Fruit fly (Drosophila melanogaster): ENCODE results near the gene CG18528.

The CG18528 gene

DNA sequence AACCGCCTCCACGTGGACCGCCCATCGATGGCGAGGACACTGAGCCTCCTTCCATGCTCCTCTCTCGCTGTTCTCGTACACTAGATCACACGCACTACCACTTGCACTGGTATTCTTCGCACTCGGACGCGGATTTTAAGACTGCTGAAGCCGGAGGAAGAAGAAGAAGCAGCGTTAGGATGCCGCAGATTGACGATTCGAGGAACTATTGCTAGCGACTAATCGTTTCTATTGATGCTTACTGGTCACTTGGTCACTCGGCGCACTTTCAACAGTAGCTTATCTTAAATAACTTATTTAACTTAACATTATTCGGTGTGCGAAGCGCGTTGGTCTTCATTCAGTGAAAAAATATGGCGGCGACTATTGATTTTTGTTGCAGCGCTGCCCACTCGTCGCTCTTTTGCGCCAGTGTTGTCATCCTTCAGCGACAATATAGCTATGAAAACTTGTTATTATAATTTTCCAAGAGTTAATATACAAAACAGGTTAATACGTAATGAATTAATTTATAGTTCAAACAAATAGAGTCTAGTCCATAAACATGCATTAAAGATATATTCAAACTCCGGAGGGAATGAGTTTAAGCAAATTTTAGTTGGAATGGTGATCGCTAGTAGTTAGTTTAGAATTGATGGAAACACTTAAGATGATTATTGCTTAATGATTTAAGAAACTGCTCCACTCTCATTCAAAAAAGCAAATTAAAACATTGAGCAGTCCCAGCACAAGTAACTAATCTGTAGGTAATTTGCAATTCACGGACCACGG lies 11.3 kb downstream of the CG18528 start, which contains the start of the genes CG5746 and CG6454 (continued):
- TF ChIP-seq nom (GFP tag; optimal IDR thresholded peaks at IDR 0.05) (no peak), pho (GFP tag; optimal IDR thresholded peaks at IDR 0.05) (peak; percentile 77), gro (GFP tag; optimal IDR thresholded peaks at IDR 0.05) (peak; percentile 53), Bteb2 (GFP tag; optimal IDR thresholded peaks at IDR 0.05) (no peak), bab2 (GFP tag; optimal IDR thresholded peaks at IDR 0.05) (peak; percentile 59), Xrp1 (GFP tag; IDR thresholded peaks at IDR 0.05) (peak; percentile 35; the same call in 1 of the 2 replicates), BtbVII (GFP tag; optimal IDR thresholded peaks at IDR 0.05) (no peak), CG14014 (GFP tag; IDR thresholded peaks at IDR 0.05) (0 out of 2 replicates have a peak, but pooled peaks have one; percentile 25), org-1 (GFP tag; optimal IDR thresholded peaks at IDR 0.05) (no peak), Antp (GFP tag; optimal IDR thresholded peaks at IDR 0.05) (peak; percentile 11), chn (GFP tag; optimal IDR thresholded peaks at IDR 0.05) (peak; percentile 65), fd96Cb (tag; optimal IDR thresholded peaks at IDR 0.05) (peak; percentile 25), CG11247 (GFP tag; IDR thresholded peaks at IDR 0.05) (peak; percentile 42), abd-A (tag; optimal IDR thresholded peaks at IDR 0.05) (no peak), CG30403 (GFP tag; optimal IDR thresholded peaks at IDR 0.05) (peak; percentile 78)

DNA sequence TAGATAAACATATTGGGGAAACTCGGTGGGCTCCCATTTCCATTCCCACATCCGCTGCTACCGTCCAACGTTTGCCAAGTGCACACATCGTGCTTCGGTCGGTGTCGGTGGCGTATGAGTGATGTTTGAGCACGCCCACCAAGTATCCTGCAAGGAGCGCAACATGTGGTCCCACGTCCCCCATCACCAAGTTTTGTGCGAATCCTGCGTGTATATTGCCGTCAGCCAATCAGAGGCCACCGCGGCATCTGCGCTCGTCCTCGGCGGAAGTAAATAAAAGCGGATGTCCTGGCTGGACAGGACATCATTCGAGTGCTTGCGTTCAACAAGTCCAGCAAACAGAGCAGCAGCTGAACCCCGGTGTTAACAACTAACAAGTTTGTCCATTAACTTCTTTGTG lies 18.7 kb downstream of the CG18528 start, which contains the start of gene Ms:
Gene Ms (plus strand): TSS at position 301 of the 400 bp plus-strand sequence.
- TF ChIP-seq CG7372 (GFP tag; IDR thresholded peaks at IDR 0.05) = 0 out of 2 replicates have a peak, but pooled peaks have one; percentile 12
- TF ChIP-seq CG4424 (GFP tag; optimal IDR thresholded peaks at IDR 0.05) = no peak

DNA sequence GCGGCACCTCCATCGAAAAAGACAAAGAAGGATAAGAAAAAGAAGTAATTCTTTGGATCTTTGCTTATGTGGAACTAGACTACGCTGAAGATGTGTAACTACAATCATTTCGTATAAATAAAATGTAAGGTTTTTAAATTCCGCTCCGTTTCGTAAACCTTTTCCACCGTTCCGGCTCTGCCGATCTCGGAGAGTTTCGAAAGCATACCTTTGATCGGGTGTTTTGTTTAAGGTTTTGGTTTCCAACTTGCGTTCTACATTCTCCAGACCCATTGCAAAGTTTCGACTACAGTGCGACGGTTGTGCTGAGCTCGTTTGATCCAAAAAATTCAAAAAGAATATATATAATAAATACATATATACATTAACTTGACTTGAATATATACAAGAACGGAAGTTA lies 23.3 kb downstream of the CG18528 start, which contains the start of gene CG6432:
Gene CG6432 (plus strand): TSS at position 301 of the 400 bp plus-strand sequence.
- TF ChIP-seq nau (GFP tag; optimal IDR thresholded peaks at IDR 0.05) (no peak), CG4854 (GFP tag; optimal IDR thresholded peaks at IDR 0.05) (no peak), CG18764 (GFP tag; optimal IDR thresholded peaks at IDR 0.05) (no peak), CG10565 (GFP tag; optimal IDR thresholded peaks at IDR 0.05) (no peak), disco-r (GFP tag; optimal IDR thresholded peaks at IDR 0.05) (no peak), gcm2 (GFP tag; optimal IDR thresholded peaks at IDR 0.05) (no peak), Xrp1 (GFP tag; IDR thresholded peaks at IDR 0.05) (no peak), Gug (GFP tag; IDR thresholded peaks at IDR 0.05) (no peak), jumu (GFP tag; optimal IDR thresholded peaks at IDR 0.05) (no peak), CG1233 (GFP tag; optimal IDR thresholded peaks at IDR 0.05) (no peak), Sry-β (GFP tag; optimal IDR thresholded peaks at IDR 0.05) (no peak)

DNA sequence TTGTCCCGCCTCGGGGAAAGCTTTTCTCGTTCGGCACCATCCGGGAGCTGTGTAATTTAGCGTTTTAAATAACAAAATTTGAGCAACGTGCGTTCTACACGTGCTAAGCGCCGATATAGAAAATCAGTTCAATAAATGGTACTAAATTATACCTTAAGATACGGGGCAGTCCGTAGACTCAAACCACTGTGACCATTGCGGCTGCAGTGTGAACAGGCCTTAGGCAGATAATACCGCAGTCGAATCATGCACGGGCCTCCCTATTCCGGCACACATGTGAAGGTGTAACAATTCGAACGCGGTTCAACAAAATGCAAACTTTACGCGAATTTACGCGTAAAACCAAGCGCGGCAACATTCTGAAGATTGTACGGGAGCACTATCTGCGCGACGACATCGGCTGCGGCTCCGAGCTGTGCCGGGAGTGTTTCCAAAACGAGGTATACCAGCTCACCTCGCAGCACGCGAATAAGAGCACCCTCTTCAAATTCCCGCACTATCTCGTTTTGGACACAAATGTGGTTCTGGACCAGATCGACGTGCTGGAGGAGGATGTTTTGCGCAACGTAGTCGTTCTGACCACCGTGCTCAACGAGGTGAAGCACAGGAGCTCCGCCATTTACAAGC lies 26.6 kb downstream of the CG18528 start, which contains the start of the genes Rrp5 and Dis3:
Gene Rrp5 (minus strand): TSS at position 135 of the 627 bp plus-strand sequence.
Gene Dis3 (plus strand): TSS at position 252 of the 627 bp plus-strand sequence.
- TF ChIP-seq CG8478 (optimal IDR thresholded peaks at IDR 0.05) = no peak
- TF ChIP-seq mld (GFP tag; IDR thresholded peaks at IDR 0.05; ENCODE audit: partially characterized antibody) = no peak
- peak; percentile 7 for TF ChIP-seq CG8089 (GFP tag; optimal IDR thresholded peaks at IDR 0.05)
- no peak for TF ChIP-seq CG17612 (GFP tag; IDR thresholded peaks at IDR 0.05)
- no peak for TF ChIP-seq eyg (GFP tag; optimal IDR thresholded peaks at IDR 0.05)
- TF ChIP-seq CG8765 (GFP tag; IDR thresholded peaks at IDR 0.05) = peak; percentile 46; the same call in 1 of the 2 replicates
- peak; percentile 18 for TF ChIP-seq emc (GFP tag; optimal IDR thresholded peaks at IDR 0.05)
- TF ChIP-seq lov (optimal IDR thresholded peaks at IDR 0.05) = no peak
- 0 out of 3 replicates have a peak, but pooled peaks have one; percentile 4 for TF ChIP-seq lov (GFP tag; IDR thresholded peaks at IDR 0.05)
- peak; percentile 19 for TF ChIP-seq Dad (GFP tag; optimal IDR thresholded peaks at IDR 0.05)
- TF ChIP-seq CG33557 (GFP tag; optimal IDR thresholded peaks at IDR 0.05) = no peak
- TF ChIP-seq twi (tag; optimal IDR thresholded peaks at IDR 0.05) = no peak
- no peak for TF ChIP-seq CG2875 (GFP tag; optimal IDR thresholded peaks at IDR 0.05)
- no peak for TF ChIP-seq B-H2 (GFP tag; optimal IDR thresholded peaks at IDR 0.05)
- TF ChIP-seq H15 (GFP tag; IDR thresholded peaks at IDR 0.05) = 0 out of 3 replicates have a peak, but pooled peaks have one; percentile 35
- TF ChIP-seq HLHmδ (GFP tag; optimal IDR thresholded peaks at IDR 0.05) = no peak
- no peak for TF ChIP-seq Poxn (GFP tag; IDR thresholded peaks at IDR 0.05)
- no peak for TF ChIP-seq CG8281 (tag; optimal IDR thresholded peaks at IDR 0.05)
- TF ChIP-seq grau (tag; optimal IDR thresholded peaks at IDR 0.05) = no peak

Measured in whole organism, embryonic.